Worm (Caenorhabditis elegans) whole organism, L4 larva: ENCODE results near the gene pde-2.
A peak's percentile ranks its signal among the peaks of the same experiment; 100 is the strongest.

Experiments used
- F10B5.3 ChIP-seq: sonication (generic microtip); optimal IDR thresholded peaks from 2 replicates; lab custom pipeline; 2016; ENCODE audit warnings: mild to moderate bottlenecking, missing genetic modification characterization, missing compliant biosample characterization
- F26F4.8 ChIP-seq: fragments of 200-800 bp; sonication (Bioruptor generic); conservative IDR thresholded peaks from 2 replicates; pipeline ENCODE4 v1.3.6; 2022; ENCODE audit warnings: missing genetic modification characterization, missing compliant biosample characterization
- F49E8.2 ChIP-seq: sonication (generic microtip); optimal IDR thresholded peaks from 2 replicates; lab custom pipeline; 2016; ENCODE audit warnings: missing compliant biosample characterization, mild to moderate bottlenecking, missing genetic modification characterization, borderline replicate concordance
- T20F7.1 ChIP-seq: fragments of 200-800 bp; sonication (Bioruptor generic); optimal IDR thresholded peaks from 2 replicates; lab custom pipeline; 2018; ENCODE audit warnings: mild to moderate bottlenecking, missing genetic modification characterization, missing compliant biosample characterization
- Y75B8A.6 ChIP-seq: fragments of 200-800 bp; sonication (Bioruptor generic); IDR thresholded peaks from 2 replicates; pipeline ENCODE4 v1.3.6; 2022; ENCODE audit warnings: missing genetic modification reagents, missing genetic modification characterization, missing compliant biosample characterization
- attf-4 ChIP-seq: sonication (generic microtip); optimal IDR thresholded peaks from 3 replicates; lab custom pipeline; 2017; ENCODE audit warnings: missing biosample characterization, missing genetic modification characterization
- ceh-20 ChIP-seq: fragments of 200-800 bp; sonication (Bioruptor generic); IDR thresholded peaks from 2 replicates; pipeline ENCODE4 v1.3.6; 2022; ENCODE audit warnings: missing genetic modification reagents, missing genetic modification characterization, missing compliant biosample characterization
- ceh-32 ChIP-seq: sonication (generic microtip); optimal IDR thresholded peaks from 2 replicates; lab custom pipeline; 2016; ENCODE audit warnings: mild to moderate bottlenecking, missing genetic modification characterization, missing compliant biosample characterization; ENCODE audit not compliant: poor library complexity
- daf-12 ChIP-seq: fragments of 150-350 bp; optimal IDR thresholded peaks from 2 replicates; lab custom pipeline; 2014; ENCODE audit warnings: missing biosample characterization, missing genetic modification reagents, missing genetic modification characterization
- daf-19 ChIP-seq: fragments of 200-800 bp; sonication (Bioruptor generic); conservative IDR thresholded peaks from 2 replicates; pipeline ENCODE4 v1.3.6; 2022; ENCODE audit warnings: missing genetic modification characterization, missing compliant biosample characterization
- duxl-1 ChIP-seq: sonication (generic microtip); optimal IDR thresholded peaks from 2 replicates; lab custom pipeline; 2016; ENCODE audit warnings: mild to moderate bottlenecking, missing genetic modification characterization, moderate library complexity, missing compliant biosample characterization; ENCODE audit not compliant: poor library complexity
- dve-1 ChIP-seq: sonication (generic microtip); optimal IDR thresholded peaks from 2 replicates; lab custom pipeline; 2017; ENCODE audit warnings: antibody characterized with exemption, mild to moderate bottlenecking, missing genetic modification characterization, missing compliant biosample characterization; ENCODE audit not compliant: insufficient read depth
- egl-27 ChIP-seq: sonication (generic microtip); optimal IDR thresholded peaks from 3 replicates; lab custom pipeline; 2017; ENCODE audit warnings: missing biosample characterization, missing genetic modification reagents, missing genetic modification characterization
- fkh-10 ChIP-seq: fragments of 150-350 bp; optimal IDR thresholded peaks from 2 replicates; lab custom pipeline; 2014; ENCODE audit warnings: missing biosample characterization, missing genetic modification reagents, missing genetic modification characterization
- gei-8 ChIP-seq: fragments of 200-800 bp; sonication (Bioruptor generic); optimal IDR thresholded peaks from 2 replicates; lab custom pipeline; 2018; ENCODE audit warnings: mild to moderate bottlenecking, missing genetic modification characterization, missing compliant biosample characterization
- hif-1 ChIP-seq, 2 experiments: sonication (generic microtip); optimal IDR thresholded peaks; 2 replicates each; lab custom pipeline; 2016 to 2017; ENCODE audit warnings: missing compliant biosample characterization in 2 of 2, missing genetic modification characterization in 2 of 2, missing genetic modification reagents in 2 of 2, missing genotype in 2 of 2, mild to moderate bottlenecking in 1 of 2
- hmg-1.1 ChIP-seq: fragments of 200-800 bp; sonication (Bioruptor generic); IDR thresholded peaks from 2 replicates; pipeline ENCODE4 v1.3.6; 2022; ENCODE audit warnings: missing genetic modification reagents, missing genetic modification characterization, missing compliant biosample characterization
- jun-1 ChIP-seq: fragments of 150-350 bp; optimal IDR thresholded peaks from 2 replicates; lab custom pipeline; 2014; ENCODE audit warnings: missing biosample characterization, missing genetic modification reagents, missing genetic modification characterization
- lin-13 ChIP-seq: fragments of 150-350 bp; optimal IDR thresholded peaks from 2 replicates; lab custom pipeline; 2014; ENCODE audit warnings: missing biosample characterization, missing genetic modification reagents, missing genetic modification characterization
- lin-15B ChIP-seq: fragments of 150-350 bp; sonication (generic microtip); optimal IDR thresholded peaks from 3 replicates; lab custom pipeline; 2014; ENCODE audit warnings: missing biosample characterization, missing genetic modification characterization
- lin-38 ChIP-seq: fragments of 200-800 bp; sonication (Bioruptor generic); IDR thresholded peaks from 2 replicates; pipeline ENCODE4 v1.3.6; 2022; ENCODE audit warnings: missing genetic modification reagents, missing genetic modification characterization, missing compliant biosample characterization
- lir-3 ChIP-seq: sonication (generic microtip); optimal IDR thresholded peaks from 2 replicates; lab custom pipeline; 2016; ENCODE audit warnings: mild to moderate bottlenecking, missing genetic modification characterization, missing compliant biosample characterization
- lsy-2 ChIP-seq, 2 experiments: fragments of 150-350 bp in 1 of 2; sonication (generic microtip) in 1 of 2; optimal IDR thresholded peaks; 2 replicates each; lab custom pipeline; 2014 to 2017; ENCODE audit warnings: missing biosample characterization in 2 of 2, missing genetic modification characterization in 2 of 2
- madf-5 ChIP-seq, 2 experiments: fragments of 200-800 bp; sonication (Bioruptor generic); IDR thresholded peaks; 2 replicates each; pipeline ENCODE4 v1.3.6; 2022; ENCODE audit warnings: missing compliant biosample characterization in 2 of 2, missing genetic modification characterization in 2 of 2
- mdl-1 ChIP-seq, 2 experiments: fragments of 150-350 bp in 1 of 2; sonication (generic microtip) in 1 of 2; optimal IDR thresholded peaks; 2 replicates each; lab custom pipeline; 2014 to 2017; ENCODE audit warnings: missing biosample characterization in 2 of 2, missing genetic modification characterization in 2 of 2
- mdt-29 ChIP-seq: fragments of 200-800 bp; sonication (Bioruptor generic); IDR thresholded peaks from 2 replicates; pipeline ENCODE4 v1.3.6; 2022; ENCODE audit warnings: missing genetic modification reagents, missing genetic modification characterization, missing compliant biosample characterization
- mes-2 ChIP-seq: sonication (generic microtip); optimal IDR thresholded peaks from 2 replicates; lab custom pipeline; 2016; ENCODE audit warnings: missing genotype, mild to moderate bottlenecking, missing genetic modification characterization, missing compliant biosample characterization; ENCODE audit not compliant: poor library complexity, severe bottlenecking
- mxl-3 ChIP-seq: fragments of 200-800 bp; sonication (Bioruptor generic); optimal IDR thresholded peaks from 2 replicates; lab custom pipeline; 2018; ENCODE audit warnings: mild to moderate bottlenecking, missing genetic modification characterization, missing compliant biosample characterization
- nhr-10 ChIP-seq: fragments of 150-350 bp; optimal IDR thresholded peaks from 2 replicates; lab custom pipeline; 2014; ENCODE audit warnings: missing biosample characterization, missing genetic modification characterization
- nhr-102 ChIP-seq: sonication (generic microtip); optimal IDR thresholded peaks from 2 replicates; lab custom pipeline; 2016; ENCODE audit warnings: mild to moderate bottlenecking, missing genetic modification characterization, moderate library complexity, missing compliant biosample characterization
- nhr-111 ChIP-seq: fragments of 200-800 bp; sonication (Bioruptor generic); optimal IDR thresholded peaks from 2 replicates; lab custom pipeline; 2018; ENCODE audit warnings: mild to moderate bottlenecking, missing genetic modification characterization, missing compliant biosample characterization
- nhr-28 ChIP-seq: fragments of 150-350 bp; optimal IDR thresholded peaks from 2 replicates; lab custom pipeline; 2014; ENCODE audit warnings: missing biosample characterization, missing genetic modification characterization
- nhr-41 ChIP-seq: fragments of 200-800 bp; sonication (Bioruptor generic); IDR thresholded peaks from 2 replicates; pipeline ENCODE4 v1.3.6; 2022; ENCODE audit warnings: missing genetic modification reagents, missing genetic modification characterization, missing compliant biosample characterization
- nhr-6 ChIP-seq: fragments of 150-350 bp; optimal IDR thresholded peaks from 2 replicates; lab custom pipeline; 2014; ENCODE audit warnings: missing biosample characterization, missing genetic modification characterization
- nhr-77 ChIP-seq: fragments of 150-350 bp; optimal IDR thresholded peaks from 2 replicates; lab custom pipeline; 2014; ENCODE audit warnings: missing biosample characterization, missing genetic modification characterization
- pha-4 ChIP-seq, 2 experiments: fragments of 150-350 bp in 1 of 2; fragments of 200-800 bp in 1 of 2; sonication (Bioruptor generic) in 1 of 2; IDR thresholded peaks in 1 of 2; optimal IDR thresholded peaks in 1 of 2; 2 replicates each; pipeline versions ENCODE4 v1.3.6 to Lab custom; 2014 to 2022; ENCODE audit warnings: missing genetic modification characterization in 2 of 2, missing genetic modification reagents in 2 of 2, missing biosample characterization in 1 of 2, missing compliant biosample characterization in 1 of 2
- rbr-2 ChIP-seq: sonication (generic microtip); optimal IDR thresholded peaks from 2 replicates; lab custom pipeline; 2016; ENCODE audit warnings: missing genotype, missing genetic modification characterization, missing compliant biosample characterization
- sdz-12 ChIP-seq: fragments of 200-800 bp; sonication (Bioruptor generic); optimal IDR thresholded peaks from 2 replicates; lab custom pipeline; 2018; ENCODE audit warnings: mild to moderate bottlenecking, missing genetic modification characterization, missing compliant biosample characterization
- skn-1 ChIP-seq: fragments of 150-350 bp; optimal IDR thresholded peaks from 2 replicates; lab custom pipeline; 2014; ENCODE audit warnings: missing biosample characterization, missing genetic modification characterization
- snpc-4 ChIP-seq: fragments of 150-350 bp; optimal IDR thresholded peaks from 2 replicates; lab custom pipeline; 2014; ENCODE audit warnings: missing biosample characterization, missing genetic modification characterization
- spr-3 ChIP-seq: fragments of 200-800 bp; sonication (Bioruptor generic); optimal IDR thresholded peaks from 2 replicates; lab custom pipeline; 2018; ENCODE audit warnings: mild to moderate bottlenecking, missing genetic modification characterization, missing compliant biosample characterization
- tra-1 ChIP-seq: fragments of 200-800 bp; sonication (Bioruptor generic); IDR thresholded peaks from 2 replicates; pipeline ENCODE4 v1.3.6; 2022; ENCODE audit warnings: missing genetic modification reagents, missing genetic modification characterization, missing compliant biosample characterization
- vab-7 ChIP-seq: fragments of 200-800 bp; sonication (Bioruptor generic); IDR thresholded peaks from 2 replicates; pipeline ENCODE4 v1.3.6; 2022; ENCODE audit warnings: missing genetic modification reagents, missing genetic modification characterization, missing compliant biosample characterization
- zag-1 ChIP-seq: fragments of 150-350 bp; optimal IDR thresholded peaks from 2 replicates; lab custom pipeline; 2014; ENCODE audit warnings: missing biosample characterization, missing genetic modification characterization
- zip-11 ChIP-seq: fragments of 200-800 bp; sonication (Bioruptor generic); IDR thresholded peaks from 2 replicates; pipeline ENCODE4 v1.3.6; 2022; ENCODE audit warnings: missing genetic modification characterization, missing compliant biosample characterization
- ztf-11 ChIP-seq: fragments of 150-350 bp; optimal IDR thresholded peaks from 2 replicates; lab custom pipeline; 2014; ENCODE audit warnings: missing biosample characterization, missing genetic modification characterization
- ztf-7 ChIP-seq: fragments of 150-350 bp; optimal IDR thresholded peaks from 2 replicates; lab custom pipeline; 2014; ENCODE audit warnings: missing biosample characterization, missing genetic modification characterization

Gene pde-2

ce11 chrIII:8961993-8962392 lies 19.7 kb downstream of the pde-2 start, which contains the start of gene grl-25:
TSS of gene grl-25 (plus strand) at chrIII:8962293.
- TF ChIP-seq ceh-20 (GFP tag; lab: Robert Waterston, UW) (no peak), skn-1 (tag; lab: Kevin White, UChicago) (no peak), F26F4.8 (GFP tag; lab: Robert Waterston, UW) (no peak), dve-1 (no peak), mdt-29 (GFP tag; lab: Robert Waterston, UW) (no peak), mdl-1 (tag; optimal IDR thresholded peaks at IDR 0.05; lab: Kevin White, UChicago) (no peak)

- TF ChIP-seq nhr-102 (no peak), ztf-7 (no peak), nhr-10 (no peak), duxl-1 (tag; lab: Kevin White, UChicago) (no peak), mdl-1 (tag; optimal IDR thresholded peaks at IDR 0.05; lab: Kevin White, UChicago) (no peak), nhr-41 (no peak), zip-11 (no peak), tra-1 (GFP tag; lab: Robert Waterston, UW) (no peak), madf-5 (GFP tag; IDR thresholded peaks at IDR 0.05; lab: Robert Waterston, UW) (no peak), hif-1 (tag; optimal IDR thresholded peaks at IDR 0.05; lab: Kevin White, UChicago) (no peak), attf-4 (tag; lab: Kevin White, UChicago) (no peak), T20F7.1 (GFP tag; lab: Kevin White, UChicago) (no peak), nhr-28 (tag; lab: Kevin White, UChicago) (no peak), lin-38 (no peak), vab-7 (no peak), nhr-111 (GFP tag; lab: Kevin White, UChicago) (no peak), ceh-32 (tag; lab: Kevin White, UChicago) (no peak), jun-1 (no peak), egl-27 (tag; lab: Kevin White, UChicago) (no peak), lin-13 (GFP tag; lab: Kevin White, UChicago) (no peak)
These were observed 21.0 kb downstream of the pde-2 start, which contains the start of gene ZK643.6 for ce11 chrIII:8960664-8961063. TSS of gene ZK643.6 (minus strand) at chrIII:8960764.

ce11 chrIII:8956146-8956646 lies 25.5 kb downstream of the pde-2 start, which contains the start of the genes ZK643.5 and ZK643.2:
TSS of gene ZK643.5 (minus strand) at chrIII:8956196.
TSS of gene ZK643.2 (plus strand) at chrIII:8956540.
- TF ChIP-seq mes-2 (tag; lab: Kevin White, UChicago) (peak; percentile 88), ztf-7 (no peak), zag-1 (tag; lab: Kevin White, UChicago) (no peak), pha-4 (GFP tag; IDR thresholded peaks at IDR 0.05; lab: Robert Waterston, UW) (peak; percentile 64; the same call in 1 of the 2 replicates), pha-4 (tag; optimal IDR thresholded peaks at IDR 0.05; lab: Kevin White, UChicago) (peak; percentile 24), F49E8.2 (tag; lab: Kevin White, UChicago) (no peak), mxl-3 (GFP tag; lab: Kevin White, UChicago) (no peak), spr-3 (GFP tag; lab: Kevin White, UChicago) (no peak), snpc-4 (no peak), ceh-32 (tag; lab: Kevin White, UChicago) (no peak), sdz-12 (no peak), rbr-2 (tag; lab: Kevin White, UChicago) (peak; percentile 39), F10B5.3 (tag; lab: Kevin White, UChicago) (no peak), lin-15B (no peak), daf-19 (GFP tag; lab: Robert Waterston, UW) (no peak), nhr-111 (GFP tag; lab: Kevin White, UChicago) (no peak), ztf-11 (tag; lab: Kevin White, UChicago) (no peak), lsy-2 (tag; optimal IDR thresholded peaks at IDR 0.05; lab: Kevin White, UChicago) (peak in 1 of 2 experiments; percentile 97), hmg-1.1 (GFP tag; lab: Robert Waterston, UW) (0 out of 2 replicates have a peak, but pooled peaks have one; percentile 26), nhr-77 (tag; lab: Kevin White, UChicago) (no peak), daf-12 (tag; lab: Kevin White, UChicago) (no peak), attf-4 (tag; lab: Kevin White, UChicago) (no peak), gei-8 (GFP tag; lab: Kevin White, UChicago) (no peak), lir-3 (no peak), Y75B8A.6 (GFP tag; lab: Robert Waterston, UW) (no peak), mdt-29 (GFP tag; lab: Robert Waterston, UW) (no peak), fkh-10 (peak; percentile 2), nhr-6 (no peak)
